Fruit fly (Drosophila melanogaster): ENCODE data around the gene CG15373.

- TF ChIP-seq br (GFP tag; optimal IDR thresholded peaks at IDR 0.05) (peak; percentile 79), OdsH (GFP tag; optimal IDR thresholded peaks at IDR 0.05) (peak; percentile 64), Abd-B (GFP tag; optimal IDR thresholded peaks at IDR 0.05) (no peak), Dfd (GFP tag; optimal IDR thresholded peaks at IDR 0.05) (no peak), tai (GFP tag; optimal IDR thresholded peaks at IDR 0.05) (no peak), psq (GFP tag; optimal IDR thresholded peaks at IDR 0.05) (peak; percentile 70)
Measured at dm6 chrX:18085470-18085797, 41.6 kb downstream of the CG15373 start, which contains the start of gene Ada3.

Measured in whole organism, wandering third instar larva.